Fruit fly (Drosophila melanogaster) whole organism, prepupa: Measurements from ENCODE around the gene CG14210.
A peak's percentile ranks its signal among the peaks of the same experiment; 100 is the strongest.

Experiments used
- Blimp-1 ChIP-seq: fragments of 200-800 bp; sonication (Bioruptor generic); optimal IDR thresholded peaks from 3 replicates; lab custom pipeline; 2017; ENCODE audit warnings: missing biosample characterization, missing genetic modification characterization, mild to moderate bottlenecking, moderate library complexity, missing genetic modification reagents
- CG10669 ChIP-seq: fragments of 200-800 bp; sonication (Bioruptor generic); optimal IDR thresholded peaks from 3 replicates; lab custom pipeline; 2018; ENCODE audit warnings: missing biosample characterization, mild to moderate bottlenecking, missing genetic modification characterization, moderate library complexity
- CG11294 ChIP-seq: fragments of 200-800 bp; sonication (Bioruptor generic); IDR thresholded peaks from 2 replicates; pipeline ENCODE4 v1.3.6; 2022; ENCODE audit warnings: missing biosample characterization, missing genetic modification characterization
- CG11762 ChIP-seq: fragments of 200-800 bp; sonication (Bioruptor generic); optimal IDR thresholded peaks from 3 replicates; lab custom pipeline; 2016; ENCODE audit warnings: missing biosample characterization, missing genetic modification characterization; ENCODE audit not compliant: insufficient read depth
- CG15336 ChIP-seq: fragments of 200-800 bp; sonication (Bioruptor generic); IDR thresholded peaks from 2 replicates; pipeline ENCODE4 v1.3.6; 2022; ENCODE audit warnings: missing biosample characterization, missing genetic modification characterization
- CG16779 ChIP-seq: fragments of 200-800 bp; sonication (Bioruptor generic); optimal IDR thresholded peaks from 3 replicates; lab custom pipeline; 2017; ENCODE audit warnings: missing biosample characterization, mild to moderate bottlenecking, missing genetic modification characterization
- CG31627 ChIP-seq: fragments of 200-800 bp; sonication (Bioruptor generic); optimal IDR thresholded peaks from 3 replicates; lab custom pipeline; 2016; ENCODE audit warnings: missing biosample characterization, missing genetic modification characterization
- CG32006 ChIP-seq: fragments of 200-800 bp; sonication (Bioruptor generic); optimal IDR thresholded peaks from 3 replicates; lab custom pipeline; 2017; ENCODE audit warnings: missing biosample characterization, mild to moderate bottlenecking, missing genetic modification characterization
- CG34406 ChIP-seq: fragments of 200-800 bp; sonication (Bioruptor generic); optimal IDR thresholded peaks from 3 replicates; lab custom pipeline; 2016; ENCODE audit warnings: missing biosample characterization, missing genetic modification characterization
- CG6163 ChIP-seq: fragments of 200-800 bp; sonication (Bioruptor generic); IDR thresholded peaks from 3 replicates; pipeline ENCODE4 v1.3.6; 2022; ENCODE audit warnings: missing biosample characterization, missing genetic modification characterization
- CG6276 ChIP-seq: fragments of 200-800 bp; sonication (Bioruptor generic); optimal IDR thresholded peaks from 2 replicates; lab custom pipeline; 2017; ENCODE audit warnings: missing biosample characterization, mild to moderate bottlenecking, missing genetic modification characterization
- CG6792 ChIP-seq: fragments of 200-800 bp; sonication (Bioruptor generic); optimal IDR thresholded peaks from 3 replicates; lab custom pipeline; 2016; ENCODE audit warnings: missing biosample characterization, missing genetic modification characterization
- CG6808 ChIP-seq: fragments of 200-800 bp; sonication (Bioruptor generic); optimal IDR thresholded peaks from 3 replicates; lab custom pipeline; 2017; ENCODE audit warnings: missing biosample characterization, missing genetic modification characterization, mild to moderate bottlenecking, moderate library complexity, missing genetic modification reagents
- CG6854 ChIP-seq: fragments of 200-800 bp; sonication (Bioruptor generic); optimal IDR thresholded peaks from 2 replicates; lab custom pipeline; 2017; ENCODE audit warnings: missing biosample characterization, mild to moderate bottlenecking, missing genetic modification characterization
- CG7368 ChIP-seq: fragments of 200-800 bp; sonication (Bioruptor generic); optimal IDR thresholded peaks from 3 replicates; lab custom pipeline; 2016; ENCODE audit warnings: missing biosample characterization, missing genetic modification characterization
- CG8119 ChIP-seq: fragments of 200-800 bp; sonication (Bioruptor generic); IDR thresholded peaks from 3 replicates; pipeline ENCODE4 v1.3.6; 2022; ENCODE audit warnings: missing biosample characterization, missing genetic modification characterization
- CG8319 ChIP-seq: fragments of 200-800 bp; sonication (Bioruptor generic); optimal IDR thresholded peaks from 3 replicates; lab custom pipeline; 2016; ENCODE audit warnings: missing biosample characterization, missing genetic modification characterization
- CG8632 ChIP-seq: fragments of 200-800 bp; sonication (Bioruptor generic); optimal IDR thresholded peaks from 3 replicates; lab custom pipeline; 2016; ENCODE audit warnings: missing biosample characterization, missing genetic modification characterization
- CG9139 ChIP-seq: fragments of 200-800 bp; sonication (Bioruptor generic); optimal IDR thresholded peaks from 3 replicates; lab custom pipeline; 2017; ENCODE audit warnings: missing biosample characterization, mild to moderate bottlenecking, missing genetic modification characterization
- Eip75B ChIP-seq: fragments of 200-800 bp; sonication (Bioruptor generic); optimal IDR thresholded peaks from 3 replicates; lab custom pipeline; 2016; ENCODE audit warnings: missing biosample characterization, missing genetic modification characterization
- Eip78C ChIP-seq: fragments of 200-800 bp; sonication (Bioruptor generic); peaks from one replicate; lab custom pipeline; 2016; ENCODE audit warnings: missing biosample characterization, missing genetic modification characterization
- Ets21C ChIP-seq: fragments of 200-800 bp; sonication (Bioruptor generic); optimal IDR thresholded peaks from 3 replicates; lab custom pipeline; 2016; ENCODE audit warnings: missing biosample characterization, missing genetic modification characterization
- Hr38 ChIP-seq: sonication (Bioruptor generic); optimal IDR thresholded peaks from 2 replicates; lab custom pipeline; 2016; ENCODE audit warnings: missing biosample characterization, missing genetic modification characterization
- Hr4 ChIP-seq: fragments of 200-800 bp; sonication (Bioruptor generic); optimal IDR thresholded peaks from 3 replicates; lab custom pipeline; 2016; ENCODE audit warnings: missing biosample characterization, missing genetic modification characterization
- Met ChIP-seq: fragments of 200-800 bp; sonication (Bioruptor generic); optimal IDR thresholded peaks from 3 replicates; lab custom pipeline; 2016; ENCODE audit warnings: missing biosample characterization, missing genetic modification characterization
- OdsH ChIP-seq: fragments of 200-800 bp; sonication (Bioruptor generic); optimal IDR thresholded peaks from 3 replicates; lab custom pipeline; 2016; ENCODE audit warnings: missing biosample characterization, missing genetic modification characterization
- Sox102F ChIP-seq: fragments of 200-800 bp; sonication (Bioruptor generic); optimal IDR thresholded peaks from 2 replicates; lab custom pipeline; 2016; ENCODE audit warnings: missing biosample characterization, mild to moderate bottlenecking, missing genetic modification characterization
- Sox14 ChIP-seq: fragments of 200-800 bp; sonication (Bioruptor generic); optimal IDR thresholded peaks from 3 replicates; lab custom pipeline; 2016; ENCODE audit warnings: missing biosample characterization, missing genetic modification characterization
- achi ChIP-seq: fragments of 200-800 bp; sonication (Bioruptor generic); optimal IDR thresholded peaks from 3 replicates; lab custom pipeline; 2016; ENCODE audit warnings: missing biosample characterization, missing genetic modification characterization
- acj6 ChIP-seq: fragments of 200-800 bp; sonication (Bioruptor generic); optimal IDR thresholded peaks from 3 replicates; lab custom pipeline; 2016; ENCODE audit warnings: missing biosample characterization, missing genetic modification characterization
- dac ChIP-seq: fragments of 200-800 bp; sonication (Bioruptor generic); optimal IDR thresholded peaks from 2 replicates; lab custom pipeline; 2017; ENCODE audit warnings: missing biosample characterization, mild to moderate bottlenecking, missing genetic modification characterization
- eg ChIP-seq: fragments of 200-800 bp; sonication (Bioruptor generic); IDR thresholded peaks from 3 replicates; pipeline ENCODE4 v1.3.6; 2022; ENCODE audit warnings: missing biosample characterization, missing genetic modification characterization
- fd59A ChIP-seq: fragments of 200-800 bp; sonication (Bioruptor generic); optimal IDR thresholded peaks from 2 replicates; lab custom pipeline; 2017; ENCODE audit warnings: missing biosample characterization, mild to moderate bottlenecking, missing genetic modification characterization, missing genetic modification reagents
- fd85E ChIP-seq: fragments of 200-800 bp; sonication (Bioruptor generic); optimal IDR thresholded peaks from 3 replicates; lab custom pipeline; 2016; ENCODE audit warnings: missing biosample characterization, missing genetic modification characterization
- net ChIP-seq: fragments of 200-800 bp; sonication (Bioruptor generic); optimal IDR thresholded peaks from 3 replicates; lab custom pipeline; 2016; ENCODE audit warnings: missing biosample characterization, missing genetic modification characterization
- salr ChIP-seq, 2 experiments: fragments of 200-800 bp; sonication (Bioruptor generic); optimal IDR thresholded peaks; 3 replicates each; lab custom pipeline; 2016 to 2018; ENCODE audit warnings: missing biosample characterization in 2 of 2, missing genetic modification characterization in 2 of 2, mild to moderate bottlenecking in 1 of 2
- spab ChIP-seq: fragments of 200-800 bp; sonication (Bioruptor generic); optimal IDR thresholded peaks from 2 replicates; lab custom pipeline; 2017; ENCODE audit warnings: missing biosample characterization, mild to moderate bottlenecking, missing genetic modification characterization, missing genetic modification reagents
- ss ChIP-seq, 2 experiments: fragments of 200-800 bp; sonication (Bioruptor generic); optimal IDR thresholded peaks; 2 replicates in 1 of 2; 3 replicates in 1 of 2; lab custom pipeline; 2017 to 2018; ENCODE audit warnings: mild to moderate bottlenecking in 2 of 2, missing biosample characterization in 2 of 2, missing genetic modification characterization in 2 of 2, moderate library complexity in 1 of 2
- svp ChIP-seq: fragments of 200-800 bp; sonication (Bioruptor generic); peaks from one replicate; lab custom pipeline; 2016; ENCODE audit warnings: missing biosample characterization, missing genetic modification characterization
- vri ChIP-seq: fragments of 200-800 bp; sonication (Bioruptor generic); optimal IDR thresholded peaks from 3 replicates; lab custom pipeline; 2016; ENCODE audit warnings: missing biosample characterization, mild to moderate bottlenecking, missing genetic modification characterization

Gene CG14210

DNA sequence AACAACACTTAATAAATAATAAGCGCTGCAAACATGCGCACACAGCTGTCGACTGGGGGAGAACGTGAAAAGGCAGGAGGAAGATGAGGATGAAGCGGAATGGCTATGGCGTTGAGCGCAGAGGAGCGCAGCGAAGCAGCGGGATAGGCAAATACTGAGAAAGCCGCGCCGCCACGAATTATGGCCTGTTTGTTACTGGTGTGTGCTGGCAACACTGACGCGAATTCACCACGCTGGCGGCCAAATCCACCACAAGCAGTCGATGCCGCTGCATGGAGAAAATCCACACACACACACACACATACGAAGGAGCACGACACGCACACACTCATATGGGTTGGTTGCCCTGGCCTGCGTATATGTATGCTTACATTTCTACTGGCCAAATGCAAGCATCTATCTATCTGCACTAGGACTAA, 21.0 kb downstream of the CG14210 start (continued):
- TF ChIP-seq CG6163 (GFP tag; lab: Robert Waterston, UW) (peak; percentile 48; the same call in 2 of the 3 replicates), CG6792 (no peak), fd59A (GFP tag; lab: Kevin White, UChicago) (no peak), ss (GFP tag; optimal IDR thresholded peaks at IDR 0.05; lab: Kevin White, UChicago) (peak; percentile 16 to 58), CG7368 (GFP tag; lab: Kevin White, UChicago) (no peak), salr (GFP tag; optimal IDR thresholded peaks at IDR 0.05; lab: Kevin White, UChicago) (no peak), spab (GFP tag; lab: Kevin White, UChicago) (no peak), CG31627 (GFP tag; lab: Kevin White, UChicago) (no peak), CG16779 (tag; lab: Kevin White, UChicago) (no peak), Hr4 (GFP tag; lab: Kevin White, UChicago) (no peak), svp (GFP tag; lab: Kevin White, UChicago) (no peak), achi (GFP tag; lab: Kevin White, UChicago) (no peak), CG11294 (no peak), CG34406 (GFP tag; lab: Kevin White, UChicago) (no peak), CG15336 (GFP tag; lab: Robert Waterston, UW) (0 out of 2 replicates have a peak, but pooled peaks have one; percentile 12), Eip75B (no peak), Blimp-1 (GFP tag; lab: Kevin White, UChicago) (no peak), CG11762 (GFP tag; lab: Kevin White, UChicago) (no peak), CG32006 (GFP tag; lab: Kevin White, UChicago) (no peak), CG6854 (GFP tag; lab: Kevin White, UChicago) (peak; percentile 22), Met (GFP tag; lab: Kevin White, UChicago) (no peak), acj6 (no peak), Eip78C (GFP tag; lab: Kevin White, UChicago) (peak; percentile 57), Ets21C (GFP tag; lab: Kevin White, UChicago) (no peak), CG8319 (GFP tag; lab: Kevin White, UChicago) (no peak), OdsH (GFP tag; lab: Kevin White, UChicago) (no peak), CG9139 (GFP tag; lab: Kevin White, UChicago) (no peak), Sox14 (GFP tag; lab: Kevin White, UChicago) (peak; percentile 12), CG6808 (GFP tag; lab: Kevin White, UChicago) (no peak), Sox102F (GFP tag; lab: Kevin White, UChicago) (no peak), fd85E (GFP tag; lab: Kevin White, UChicago) (no peak), dac (GFP tag; lab: Kevin White, UChicago) (no peak), CG8632 (GFP tag; lab: Kevin White, UChicago) (no peak), CG10669 (GFP tag; lab: Kevin White, UChicago) (no peak), Hr38 (no peak)

DNA sequence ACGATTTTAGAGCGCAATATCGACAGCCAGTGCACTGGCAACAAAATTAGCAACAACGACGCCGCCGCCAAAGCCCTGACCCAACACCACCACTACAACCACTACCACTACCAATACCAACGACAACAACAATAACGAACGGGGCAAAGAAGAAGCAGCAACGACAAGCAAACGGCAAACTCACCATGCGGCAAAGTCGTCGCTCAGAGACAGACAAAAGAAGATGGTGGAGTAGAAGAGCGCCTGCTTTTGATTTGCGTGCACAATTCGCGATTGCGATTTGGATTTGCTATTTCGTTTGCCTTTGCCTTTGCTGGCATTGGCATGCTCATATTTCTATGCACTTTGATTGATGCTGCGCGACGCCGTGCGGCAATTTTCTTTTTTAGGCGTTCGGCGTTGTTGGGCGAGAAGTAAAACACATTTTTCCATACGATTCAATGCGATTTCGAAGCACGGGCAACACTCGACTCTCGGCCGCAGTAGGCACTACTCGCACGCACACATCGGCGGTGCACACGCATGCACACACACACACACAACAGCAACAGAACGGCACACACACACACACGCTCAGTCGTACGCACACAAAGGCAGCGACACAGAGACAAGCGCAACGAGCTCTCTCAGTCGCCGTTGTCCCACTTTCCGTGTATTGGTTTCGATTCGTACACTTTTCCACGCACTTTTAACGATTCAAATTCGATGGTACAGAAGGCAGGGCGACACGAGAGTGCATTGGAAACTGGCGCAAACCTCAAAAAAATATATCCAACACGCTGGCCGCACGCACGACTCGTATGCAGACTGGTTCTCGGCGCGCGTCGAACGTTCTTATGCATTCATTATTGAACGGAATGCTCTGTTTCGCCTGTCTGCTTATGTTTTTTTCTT, 21.7 kb downstream of the CG14210 start:
- peak; percentile 15 for TF ChIP-seq CG6808 (GFP tag; lab: Kevin White, UChicago)
- TF ChIP-seq CG11762 (GFP tag; lab: Kevin White, UChicago), result no peak
- TF ChIP-seq eg (GFP tag; lab: Robert Waterston, UW), result 0 out of 3 replicates have a peak, but pooled peaks have one; percentile 6
- TF ChIP-seq ss (GFP tag; optimal IDR thresholded peaks at IDR 0.05; lab: Kevin White, UChicago), result peak in 1 of 2 experiments; percentile 1
- TF ChIP-seq CG6163 (GFP tag; lab: Robert Waterston, UW), result peak; percentile 16; the same call in 1 of the 3 replicates
- TF ChIP-seq vri, result no peak
- TF ChIP-seq CG16779 (tag; lab: Kevin White, UChicago), result peak; percentile 30
- peak; percentile 14 for TF ChIP-seq net (GFP tag; lab: Kevin White, UChicago)
- 0 out of 3 replicates have a peak, but pooled peaks have one; percentile 18 for TF ChIP-seq CG8119 (GFP tag; lab: Robert Waterston, UW)
- peak; percentile 19 for TF ChIP-seq Eip75B
- no peak for TF ChIP-seq CG31627 (GFP tag; lab: Kevin White, UChicago)
- no peak for TF ChIP-seq CG6276 (GFP tag; lab: Kevin White, UChicago)
- TF ChIP-seq Eip78C (GFP tag; lab: Kevin White, UChicago), result peak; percentile 59
- TF ChIP-seq, all 60 proteins: peak for 9
